Fruit fly (Drosophila melanogaster): ENCODE results near the gene CG42613.

DNA sequence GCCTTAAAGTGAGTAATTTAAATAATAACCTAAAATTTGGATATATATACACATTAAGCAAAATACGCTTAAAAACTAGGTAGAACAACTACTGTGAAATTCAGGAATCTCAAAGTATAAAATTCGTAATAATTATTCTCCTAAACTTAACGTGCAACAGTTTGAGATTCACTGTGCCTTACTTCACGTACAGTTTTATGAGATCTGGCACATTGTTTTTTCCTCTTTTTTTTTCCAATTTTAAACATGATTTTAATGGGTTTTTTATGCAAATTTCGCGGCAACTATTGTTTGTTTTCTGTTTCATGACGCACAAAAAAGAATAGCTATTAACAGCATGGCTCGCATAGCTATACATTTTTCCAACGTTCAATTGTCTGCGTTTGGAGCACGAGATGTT lies 82.9 kb downstream of the CG42613 start:
- TF ChIP-seq CG14050 (GFP tag; IDR thresholded peaks at IDR 0.05), result no peak
- no peak for TF ChIP-seq CG6689 (GFP tag; IDR thresholded peaks at IDR 0.05)
- TF ChIP-seq CG9727 (GFP tag; optimal IDR thresholded peaks at IDR 0.05), result no peak
- TF ChIP-seq trh (GFP tag; optimal IDR thresholded peaks at IDR 0.05), result no peak
- no peak for TF ChIP-seq Gsc (GFP tag; IDR thresholded peaks at IDR 0.05)
- TF ChIP-seq CG13424 (tag; optimal IDR thresholded peaks at IDR 0.05), result no peak
- no peak for TF ChIP-seq insv (GFP tag; optimal IDR thresholded peaks at IDR 0.05)
- TF ChIP-seq peb (GFP tag; IDR thresholded peaks at IDR 0.05), result no peak
- TF ChIP-seq otp (GFP tag; IDR thresholded peaks at IDR 0.05), result no peak
- no peak for TF ChIP-seq stc (GFP tag; IDR thresholded peaks at IDR 0.05)
- TF ChIP-seq CHES-1-like (GFP tag; optimal IDR thresholded peaks at IDR 0.05), result no peak
- no peak for TF ChIP-seq eve (GFP tag; optimal IDR thresholded peaks at IDR 0.05)
- no peak for TF ChIP-seq ttk (GFP tag; IDR thresholded peaks at IDR 0.05)
- no peak for TF ChIP-seq jing (GFP tag; optimal IDR thresholded peaks at IDR 0.05)
